Worm (Caenorhabditis elegans) whole organism, midembryonic: ENCODE data around the gene Y38H6C.8.

Experiments used
- cog-1 ChIP-seq: sonication (generic microtip); optimal IDR thresholded peaks from 2 replicates; lab custom pipeline; 2016; ENCODE audit warnings: missing genetic modification characterization, missing compliant biosample characterization
- flt-1 ChIP-seq: fragments of 200-800 bp; sonication (Bioruptor generic); IDR thresholded peaks from 2 replicates; pipeline ENCODE4 v1.3.6; 2022; ENCODE audit warnings: missing genetic modification characterization, missing compliant biosample characterization
- ztf-23 ChIP-seq: fragments of 200-800 bp; sonication (Bioruptor generic); IDR thresholded peaks from 2 replicates; pipeline ENCODE4 v1.3.6; 2022; ENCODE audit warnings: missing genetic modification reagents, missing genetic modification characterization, missing compliant biosample characterization

ce11 chrV:20518927-20519326 lies 5.2 kb downstream of the Y38H6C.8 start, which contains the start of gene Y38H6C.25:
- TF ChIP-seq cog-1 (tag; lab: Kevin White, UChicago) (no peak), flt-1 (GFP tag; lab: Robert Waterston, UW) (no peak), ztf-23 (GFP tag; lab: Robert Waterston, UW) (no peak)
